Worm (Caenorhabditis elegans): ENCODE results near the gene F32D1.7.

The F32D1.7 gene

DNA sequence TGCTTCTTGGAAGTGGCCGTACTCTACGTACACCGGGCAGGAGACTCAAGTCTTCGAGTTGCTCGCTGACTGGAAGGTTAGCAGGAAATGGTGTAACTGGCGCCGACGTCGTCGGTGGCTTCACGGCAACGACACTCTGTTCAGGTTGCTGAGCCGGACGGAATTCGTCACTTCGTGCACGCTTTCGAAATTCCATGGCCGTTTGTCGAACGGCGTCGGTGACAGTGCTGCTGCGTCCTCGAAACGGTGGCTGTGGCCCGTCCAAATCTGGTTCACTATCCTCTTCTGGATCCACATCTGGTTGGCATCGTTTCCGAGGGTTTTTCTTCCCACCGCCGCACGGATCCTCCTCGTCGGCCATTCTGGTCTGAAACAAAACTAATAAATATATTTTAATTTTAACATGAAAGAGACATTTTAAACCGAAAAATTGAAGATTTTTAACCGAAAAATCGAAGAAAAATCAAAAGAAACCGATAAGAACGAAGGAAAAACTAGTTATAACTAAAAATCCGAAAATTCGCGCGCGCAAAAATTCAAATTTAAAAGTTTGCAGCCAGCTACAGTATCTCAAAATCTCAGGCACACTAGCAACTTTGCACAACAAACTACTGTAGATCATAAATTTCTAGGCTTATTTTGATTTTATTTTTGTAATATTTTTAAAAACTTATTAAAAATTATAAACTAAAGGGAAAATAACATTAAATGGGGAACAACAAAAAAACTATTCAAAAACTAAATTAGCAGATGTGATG, at the start of gene F32D1.7:
F32D1.7 (minus strand) TSS at position 367 of the 758 bp plus-strand sequence.
- TF ChIP-seq ztf-4 (tag; optimal IDR thresholded peaks at IDR 0.05) (no peak), nhr-129 (tag; optimal IDR thresholded peaks at IDR 0.05) (no peak), fos-1 (tag; optimal IDR thresholded peaks at IDR 0.05) (no peak), elt-3 (tag; optimal IDR thresholded peaks at IDR 0.05) (no peak), ztf-11 (tag; optimal IDR thresholded peaks at IDR 0.05) (no peak)

DNA sequence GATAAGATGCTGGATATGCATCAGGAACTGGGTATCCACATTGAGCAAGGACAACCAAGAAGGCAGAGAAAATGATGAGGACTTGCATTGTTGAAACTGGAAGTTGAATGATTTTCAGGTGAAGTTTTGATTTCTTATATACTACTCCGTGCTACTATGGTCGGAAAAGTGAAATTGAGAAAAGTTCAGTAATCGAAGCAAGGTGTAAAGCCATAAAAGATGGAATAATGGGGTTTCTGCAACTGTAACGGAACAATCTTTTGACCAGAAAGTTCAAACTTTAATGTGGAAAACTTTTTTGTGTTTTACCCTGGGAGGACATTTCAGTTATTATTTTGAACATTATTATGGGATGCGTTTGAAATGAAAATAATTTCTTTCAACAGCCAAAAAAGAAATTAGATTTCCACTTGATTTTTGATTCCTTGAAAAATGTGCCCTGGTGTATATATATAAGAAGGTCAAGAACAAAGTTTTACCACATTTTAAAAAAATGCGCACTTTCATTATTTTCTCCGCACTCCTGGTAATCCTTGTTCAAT, 48.0 kb upstream of the F32D1.7 start, which contains the start of the genes Y47D7A.9 and Y47D7A.19:
Y47D7A.9 (minus strand) TSS at position 101 of the 542 bp plus-strand sequence.
Y47D7A.19 (plus strand) TSS at position 492 of the 542 bp plus-strand sequence.
- no peak for TF ChIP-seq ceh-16 (tag; optimal IDR thresholded peaks at IDR 0.05)
- no peak for TF ChIP-seq mab-5 (tag; optimal IDR thresholded peaks at IDR 0.05)
- TF ChIP-seq skn-1 (tag; optimal IDR thresholded peaks at IDR 0.05), result no peak
- no peak for TF ChIP-seq nhr-11 (tag; optimal IDR thresholded peaks at IDR 0.05)
- no peak for TF ChIP-seq F13H6.1 (tag; optimal IDR thresholded peaks at IDR 0.05)
- TF ChIP-seq lin-13 (GFP tag; optimal IDR thresholded peaks at IDR 0.05), result no peak
- TF ChIP-seq elt-3 (tag; optimal IDR thresholded peaks at IDR 0.05), result no peak
- no peak for TF ChIP-seq nhr-10 (tag; optimal IDR thresholded peaks at IDR 0.05)
- no peak for TF ChIP-seq fos-1 (tag; optimal IDR thresholded peaks at IDR 0.05)
- TF ChIP-seq egl-27 (tag; optimal IDR thresholded peaks at IDR 0.05), result no peak
- no peak for TF ChIP-seq elt-1 (tag; optimal IDR thresholded peaks at IDR 0.05)
- TF ChIP-seq C34F6.9 (tag; optimal IDR thresholded peaks at IDR 0.05), result no peak
- TF ChIP-seq sma-3 (GFP tag; optimal IDR thresholded peaks at IDR 0.05), result no peak
- TF ChIP-seq ztf-4 (tag; optimal IDR thresholded peaks at IDR 0.05), result no peak
- no peak for TF ChIP-seq Y55F3AM.14 (GFP tag; optimal IDR thresholded peaks at IDR 0.05)
- TF ChIP-seq nhr-23 (tag; optimal IDR thresholded peaks at IDR 0.05), result no peak
- no peak for TF ChIP-seq mbf-1 (tag; optimal IDR thresholded peaks at IDR 0.05)

DNA sequence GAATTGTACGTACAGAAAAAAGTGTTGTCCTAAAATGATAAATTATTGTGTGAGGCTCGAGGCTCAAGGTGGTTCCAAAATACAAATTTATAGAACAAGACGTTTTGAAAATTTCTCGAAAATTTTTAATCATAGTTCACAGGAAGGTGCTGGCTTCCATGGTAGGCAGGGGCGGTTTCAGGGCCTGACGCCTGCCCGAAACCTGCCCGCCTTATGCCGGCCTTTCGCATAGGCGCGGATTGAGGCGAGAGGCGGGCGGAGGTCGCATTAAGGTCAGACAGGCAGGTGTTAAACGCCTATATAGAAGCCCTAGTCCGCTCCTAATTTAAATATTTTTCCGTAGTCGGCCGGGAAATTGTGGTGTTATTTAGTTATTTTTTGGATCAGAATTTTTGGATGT, 47.1 kb upstream of the F32D1.7 start:
- TF ChIP-seq mab-5 (tag; optimal IDR thresholded peaks at IDR 0.05) (no peak), zag-1 (tag; optimal IDR thresholded peaks at IDR 0.05) (no peak), lin-11 (tag; optimal IDR thresholded peaks at IDR 0.05) (no peak), elt-3 (tag; optimal IDR thresholded peaks at IDR 0.05) (no peak), ceh-82 (tag; optimal IDR thresholded peaks at IDR 0.05) (no peak), ztf-4 (tag; optimal IDR thresholded peaks at IDR 0.05) (no peak), elt-1 (tag; optimal IDR thresholded peaks at IDR 0.05) (no peak), crh-2 (tag; optimal IDR thresholded peaks at IDR 0.05) (no peak), blmp-1 (tag; optimal IDR thresholded peaks at IDR 0.05; ENCODE audit: insufficient read depth) (no peak)

DNA sequence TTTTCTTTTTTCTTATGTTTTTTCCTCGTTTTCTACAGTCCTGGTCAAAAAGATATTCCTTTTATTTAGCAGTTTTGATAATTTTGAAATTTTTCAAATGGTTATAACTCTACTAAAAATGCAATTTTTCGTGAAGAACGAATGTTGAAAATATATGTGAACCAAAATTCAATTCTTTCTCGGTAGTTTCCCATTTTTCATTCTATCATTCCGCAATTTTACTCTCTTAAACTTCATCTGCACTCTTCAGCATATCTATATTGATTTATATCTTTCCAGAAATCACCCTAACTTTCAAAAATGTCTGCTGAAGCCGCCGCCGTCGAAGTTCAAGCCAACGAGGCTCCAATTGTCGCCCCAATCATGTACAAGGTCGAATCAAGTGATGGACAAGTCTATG, 46.2 kb upstream of the F32D1.7 start, which contains the start of gene skr-7:
skr-7 (plus strand) TSS at position 301 of the 400 bp plus-strand sequence.
- TF ChIP-seq elt-3 (tag; optimal IDR thresholded peaks at IDR 0.05) (no peak), alr-1 (tag; optimal IDR thresholded peaks at IDR 0.05) (no peak), unc-62 (GFP tag; optimal IDR thresholded peaks at IDR 0.05) (no peak), nhr-237 (tag; optimal IDR thresholded peaks at IDR 0.05) (no peak), unc-39 (tag; optimal IDR thresholded peaks at IDR 0.05) (no peak), nhr-77 (tag; optimal IDR thresholded peaks at IDR 0.05) (no peak), aly-2 (tag; optimal IDR thresholded peaks at IDR 0.05) (no peak), ztf-4 (tag; optimal IDR thresholded peaks at IDR 0.05) (no peak), egl-27 (tag; optimal IDR thresholded peaks at IDR 0.05) (no peak), ceh-16 (tag; optimal IDR thresholded peaks at IDR 0.05) (no peak), ama-1 (optimal IDR thresholded peaks at IDR 0.05) (no peak), blmp-1 (tag; optimal IDR thresholded peaks at IDR 0.05; ENCODE audit: insufficient read depth) (no peak), R02D3.7 (tag; optimal IDR thresholded peaks at IDR 0.05) (no peak), peb-1 (tag; optimal IDR thresholded peaks at IDR 0.05) (no peak), ztf-11 (tag; optimal IDR thresholded peaks at IDR 0.05) (no peak), Y55F3AM.14 (GFP tag; optimal IDR thresholded peaks at IDR 0.05) (no peak), nhr-6 (tag; optimal IDR thresholded peaks at IDR 0.05) (no peak), nhr-23 (tag; optimal IDR thresholded peaks at IDR 0.05) (no peak), snpc-4 (tag; optimal IDR thresholded peaks at IDR 0.05) (no peak)
